Fruit fly (Drosophila melanogaster) whole organism, adult: ENCODE results near the gene CG4586.

Experiments
- CG11617 ChIP-seq: fragments of 200-800 bp; sonication (Bioruptor generic); optimal IDR thresholded peaks from 2 replicates; lab custom pipeline; 2017; ENCODE audit warnings: mild to moderate bottlenecking, missing biosample characterization, missing genetic modification reagents, missing genetic modification characterization
- CG12768 ChIP-seq: fragments of 200-800 bp; sonication (Bioruptor generic); optimal IDR thresholded peaks from 2 replicates; lab custom pipeline; 2017; ENCODE audit warnings: missing biosample characterization, missing genetic modification characterization, mild to moderate bottlenecking, moderate library complexity, missing genetic modification reagents
- CG14711 ChIP-seq: fragments of 200-800 bp; sonication (Bioruptor generic); optimal IDR thresholded peaks from 2 replicates; lab custom pipeline; 2018; ENCODE audit warnings: missing biosample characterization, mild to moderate bottlenecking, missing genetic modification characterization, moderate library complexity
- CG1620 ChIP-seq: fragments of 200-800 bp; sonication (Bioruptor generic); optimal IDR thresholded peaks from 2 replicates; lab custom pipeline; 2016; ENCODE audit warnings: missing biosample characterization, missing genetic modification characterization
- CG33017 ChIP-seq: fragments of 200-800 bp; sonication (Bioruptor generic); optimal IDR thresholded peaks from 2 replicates; lab custom pipeline; 2018; ENCODE audit warnings: missing biosample characterization, mild to moderate bottlenecking, missing genetic modification characterization, moderate library complexity
- CG5204 ChIP-seq: fragments of 200-800 bp; sonication (Bioruptor generic); optimal IDR thresholded peaks from 2 replicates; lab custom pipeline; 2016; ENCODE audit warnings: missing biosample characterization, missing genetic modification characterization
- CG7045 ChIP-seq: fragments of 200-800 bp; sonication (Bioruptor generic); optimal IDR thresholded peaks from 2 replicates; lab custom pipeline; 2017; ENCODE audit warnings: missing biosample characterization, mild to moderate bottlenecking, missing genetic modification characterization
- CG7101 ChIP-seq: fragments of 200-800 bp; sonication (Bioruptor generic); optimal IDR thresholded peaks from 2 replicates; lab custom pipeline; 2018; ENCODE audit warnings: missing biosample characterization, mild to moderate bottlenecking, missing genetic modification characterization, moderate library complexity
- Clk ChIP-seq: fragments of 200-800 bp; sonication (Bioruptor generic); optimal IDR thresholded peaks from 2 replicates; lab custom pipeline; 2017; ENCODE audit warnings: missing biosample characterization, missing genetic modification characterization
- Crg-1 ChIP-seq: fragments of 200-800 bp; sonication (Bioruptor generic); optimal IDR thresholded peaks from 2 replicates; lab custom pipeline; 2016; ENCODE audit warnings: missing biosample characterization, missing genetic modification characterization
- Hr96 ChIP-seq: fragments of 200-800 bp; sonication (Bioruptor generic); optimal IDR thresholded peaks from 2 replicates; lab custom pipeline; 2016; ENCODE audit warnings: missing biosample characterization, missing genetic modification characterization
- Mnt ChIP-seq: fragments of 200-800 bp; sonication (Bioruptor generic); optimal IDR thresholded peaks from 2 replicates; lab custom pipeline; 2016; ENCODE audit warnings: missing biosample characterization, mild to moderate bottlenecking, missing genetic modification characterization
- bab1 ChIP-seq: fragments of 200-800 bp; sonication (Bioruptor generic); optimal IDR thresholded peaks from 3 replicates; lab custom pipeline; 2019; ENCODE audit warnings: missing biosample characterization, mild to moderate bottlenecking, missing genetic modification characterization, moderate library complexity
- cic ChIP-seq: fragments of 200-800 bp; sonication (Bioruptor generic); optimal IDR thresholded peaks from 2 replicates; lab custom pipeline; 2017; ENCODE audit warnings: missing biosample characterization, mild to moderate bottlenecking, missing genetic modification characterization, moderate library complexity
- cnc ChIP-seq, 2 experiments: fragments of >200 bp; optimal IDR thresholded peaks; 2 replicates each; lab custom pipeline; 2017
- kay ChIP-seq: fragments of 200-800 bp; sonication (Bioruptor generic); peaks from one replicate; lab custom pipeline; 2016; ENCODE audit warnings: missing biosample characterization, missing genetic modification characterization, borderline replicate concordance
- ovo ChIP-seq: fragments of 200-800 bp; sonication (Bioruptor generic); optimal IDR thresholded peaks from 2 replicates; lab custom pipeline; 2016; ENCODE audit warnings: missing biosample characterization, missing genetic modification characterization
- pad ChIP-seq: fragments of 200-800 bp; sonication (Bioruptor generic); optimal IDR thresholded peaks from 3 replicates; lab custom pipeline; 2017; ENCODE audit warnings: missing biosample characterization, missing genetic modification characterization, mild to moderate bottlenecking, moderate library complexity, missing genetic modification reagents
- tj ChIP-seq: fragments of 200-800 bp; sonication (Bioruptor generic); optimal IDR thresholded peaks from 3 replicates; lab custom pipeline; 2017; ENCODE audit warnings: missing biosample characterization, mild to moderate bottlenecking, missing genetic modification characterization, moderate library complexity
- toe ChIP-seq: fragments of 200-800 bp; sonication (Bioruptor generic); optimal IDR thresholded peaks from 2 replicates; lab custom pipeline; 2016; ENCODE audit warnings: missing biosample characterization, missing genetic modification characterization

Gene CG4586

DNA sequence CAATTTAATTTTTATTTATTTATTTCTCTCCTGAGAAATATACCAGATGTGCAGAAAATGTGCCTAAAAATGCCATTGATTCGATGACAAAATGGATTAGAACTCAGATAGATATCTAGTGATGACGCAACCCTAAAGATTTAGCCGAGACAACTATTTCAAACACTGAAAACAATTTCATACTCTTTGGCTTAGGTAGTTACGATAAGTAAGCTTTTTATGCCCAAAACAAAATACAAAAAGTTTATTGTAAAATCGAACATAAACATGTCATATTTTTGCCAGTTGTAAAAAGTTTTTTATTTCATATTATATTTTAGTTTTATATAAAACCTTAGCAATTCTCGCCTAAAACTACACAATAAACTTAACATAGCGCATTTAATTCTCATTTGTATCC, 3.6 kb downstream of the CG4586 start, which contains the start of gene CG3040:
CG3040 (minus strand) TSS at position 54 of the 400 bp plus-strand sequence.
- peak; percentile 53 for TF ChIP-seq CG14711 (tag; lab: Kevin White, UChicago)
- TF ChIP-seq CG33017 (tag; lab: Kevin White, UChicago), result no peak
- TF ChIP-seq bab1 (GFP tag; lab: Kevin White, UChicago), result peak; percentile 69
- TF ChIP-seq tj (GFP tag; lab: Kevin White, UChicago), result no peak
- TF ChIP-seq kay, result peak; percentile 3
- TF ChIP-seq cic (GFP tag; lab: Kevin White, UChicago), result no peak
- TF ChIP-seq Mnt (GFP tag; lab: Kevin White, UChicago), result no peak
- peak; percentile 33 for TF ChIP-seq CG1620 (GFP tag; lab: Kevin White, UChicago)
- TF ChIP-seq cnc (optimal IDR thresholded peaks at IDR 0.05; lab: Kevin White, UChicago), result no peak
- peak; percentile 29 for TF ChIP-seq CG7101

dm6 chrX:6974221-6974620, 4.5 kb downstream of the CG4586 start:
- TF ChIP-seq CG12768 (GFP tag; lab: Kevin White, UChicago) (no peak), CG33017 (tag; lab: Kevin White, UChicago) (no peak), toe (GFP tag; lab: Kevin White, UChicago) (no peak), Clk (GFP tag; lab: Kevin White, UChicago) (no peak), Crg-1 (GFP tag; lab: Kevin White, UChicago) (no peak), CG5204 (no peak), kay (no peak), ovo (GFP tag; lab: Kevin White, UChicago) (no peak), cic (GFP tag; lab: Kevin White, UChicago) (no peak), Mnt (GFP tag; lab: Kevin White, UChicago) (no peak), Hr96 (no peak), tj (GFP tag; lab: Kevin White, UChicago) (no peak), pad (no peak), CG14711 (tag; lab: Kevin White, UChicago) (no peak), CG7101 (no peak), CG1620 (GFP tag; lab: Kevin White, UChicago) (no peak), bab1 (GFP tag; lab: Kevin White, UChicago) (no peak)

DNA sequence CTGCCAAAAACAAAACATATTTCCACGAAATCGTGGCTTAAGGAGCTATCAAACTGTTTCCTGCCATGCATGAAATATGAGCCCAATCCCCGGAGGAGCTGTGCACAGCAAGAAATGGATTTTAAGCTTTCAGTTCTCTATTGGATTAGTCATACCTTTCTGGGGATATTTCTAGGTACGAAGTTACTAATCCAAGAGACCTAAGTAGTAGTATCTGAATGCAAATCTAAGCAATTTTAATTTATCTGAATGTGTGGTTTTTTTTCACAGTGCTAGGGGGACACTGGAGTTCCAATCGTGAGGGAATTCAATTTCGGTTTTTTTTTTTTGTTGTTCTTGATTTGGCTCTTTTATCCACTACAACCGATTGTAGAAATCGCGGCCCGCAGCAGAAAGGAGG, 6.6 kb downstream of the CG4586 start:
- TF ChIP-seq tj (GFP tag; lab: Kevin White, UChicago) (peak; percentile 37), Hr96 (no peak)

DNA sequence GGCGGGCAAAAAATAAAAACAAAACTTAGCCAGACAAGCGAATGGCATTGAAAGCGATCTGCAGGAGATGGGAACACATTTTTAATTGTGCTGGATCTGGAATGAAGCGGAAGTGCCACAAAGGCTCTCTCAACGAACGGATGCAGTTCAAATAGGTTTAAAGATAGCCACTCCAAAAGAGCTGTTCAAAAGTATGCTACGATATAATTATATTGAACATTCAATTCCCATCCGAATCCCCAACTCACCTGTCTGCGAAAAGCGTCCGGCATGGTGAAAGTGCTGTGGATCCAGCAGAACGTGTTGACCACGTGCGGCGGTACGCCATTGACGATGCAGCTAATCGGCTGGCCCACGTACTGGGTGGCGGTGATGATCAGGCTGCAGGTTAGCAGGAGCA, 7.2 kb downstream of the CG4586 start:
- TF ChIP-seq Mnt (GFP tag; lab: Kevin White, UChicago) (no peak), kay (no peak), CG33017 (tag; lab: Kevin White, UChicago) (no peak), Crg-1 (GFP tag; lab: Kevin White, UChicago) (no peak), ovo (GFP tag; lab: Kevin White, UChicago) (no peak), CG7101 (no peak), CG5204 (no peak), CG12768 (GFP tag; lab: Kevin White, UChicago) (no peak), Hr96 (no peak), pad (no peak), CG7045 (GFP tag; lab: Kevin White, UChicago) (no peak), CG14711 (tag; lab: Kevin White, UChicago) (no peak), cic (GFP tag; lab: Kevin White, UChicago) (no peak), Clk (GFP tag; lab: Kevin White, UChicago) (no peak), CG11617 (GFP tag; lab: Kevin White, UChicago) (no peak)

DNA sequence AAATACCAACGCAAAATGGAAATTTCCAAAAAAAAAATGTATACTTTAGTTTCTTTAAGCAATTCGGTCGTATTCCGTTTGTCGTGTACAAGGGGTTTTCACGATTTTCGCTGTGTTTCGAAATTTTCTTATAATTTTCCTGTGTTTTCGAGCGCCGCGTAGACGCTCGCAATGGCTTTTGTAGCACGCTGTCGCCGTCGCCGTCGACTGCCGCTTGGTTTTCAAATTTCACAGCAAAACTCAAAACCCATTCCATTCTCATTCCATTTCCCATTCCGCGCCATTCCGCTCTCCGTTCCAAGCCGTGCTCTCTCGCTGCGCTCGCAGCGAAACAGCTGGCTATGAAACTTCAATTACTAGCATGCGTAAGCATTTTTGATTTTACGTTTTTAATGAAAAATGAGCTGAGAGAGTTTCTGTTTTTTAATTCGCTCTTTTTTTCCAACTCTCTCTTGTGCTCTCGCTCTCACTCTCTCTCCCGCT, 11.8 kb downstream of the CG4586 start:
- peak; percentile 95 for TF ChIP-seq tj (GFP tag; lab: Kevin White, UChicago)
- TF ChIP-seq cnc (optimal IDR thresholded peaks at IDR 0.05; lab: Kevin White, UChicago), result peak in 1 of 2 experiments; percentile 5
- peak; percentile 43 for TF ChIP-seq Mnt (GFP tag; lab: Kevin White, UChicago)
- peak; percentile 26 for TF ChIP-seq CG7101
- no peak for TF ChIP-seq Clk (GFP tag; lab: Kevin White, UChicago)

- no peak for TF ChIP-seq CG11617 (GFP tag; lab: Kevin White, UChicago)
- TF ChIP-seq bab1 (GFP tag; lab: Kevin White, UChicago), result peak; percentile 16
Observed at dm6 chrX:6982054-6982453, 12.3 kb downstream of the CG4586 start.

dm6 chrX:6982705-6983384, 13.1 kb downstream of the CG4586 start:
- peak; percentile 73 for TF ChIP-seq tj (GFP tag; lab: Kevin White, UChicago)
- no peak for TF ChIP-seq CG7101
